Worm (Caenorhabditis elegans) whole organism, L1 larva: ENCODE data around the gene ttll-4.

ENCODE experiments used
- C04F5.9 ChIP-seq: sonication (generic microtip); optimal IDR thresholded peaks from 2 replicates; lab custom pipeline; 2016; ENCODE audit warnings: missing genetic modification characterization, missing compliant biosample characterization
- C16A3.4 ChIP-seq: fragments of 150-350 bp; optimal IDR thresholded peaks from 2 replicates; lab custom pipeline; 2014; ENCODE audit warnings: missing biosample characterization, missing genetic modification characterization
- C34B4.2 ChIP-seq: sonication (generic microtip); optimal IDR thresholded peaks from 2 replicates; lab custom pipeline; 2017; ENCODE audit warnings: mild to moderate bottlenecking, missing genetic modification characterization, missing compliant biosample characterization
- F16B12.6 ChIP-seq: fragments of 150-350 bp; optimal IDR thresholded peaks from 2 replicates; lab custom pipeline; 2014; ENCODE audit warnings: missing biosample characterization, missing genetic modification characterization
- Y116A8C.19 ChIP-seq: sonication (generic microtip); optimal IDR thresholded peaks from 2 replicates; lab custom pipeline; 2016; ENCODE audit warnings: missing compliant biosample characterization, missing genetic modification characterization, borderline replicate concordance
- ceh-88 ChIP-seq: fragments of 200-800 bp; sonication (Bioruptor generic); IDR thresholded peaks from 2 replicates; pipeline ENCODE4 v1.3.6; 2022; ENCODE audit warnings: missing genetic modification characterization, missing compliant biosample characterization
- ceh-90 ChIP-seq: sonication (generic microtip); optimal IDR thresholded peaks from 2 replicates; lab custom pipeline; 2016; ENCODE audit warnings: missing genetic modification characterization, missing compliant biosample characterization
- ces-1 ChIP-seq: fragments of 150-350 bp; optimal IDR thresholded peaks from 2 replicates; lab custom pipeline; 2014; ENCODE audit warnings: missing biosample characterization, missing genetic modification reagents, missing genetic modification characterization
- dpl-1 ChIP-seq, 3 experiments: fragments of 150-350 bp in 2 of 3; sonication (generic microtip) in 1 of 3; optimal IDR thresholded peaks; 2 replicates each; lab custom pipeline; 2014 to 2017; ENCODE audit warnings: missing biosample characterization in 3 of 3, missing genetic modification characterization in 3 of 3, missing genetic modification reagents in 3 of 3
- efl-1 ChIP-seq, 4 experiments: fragments of 150-350 bp; optimal IDR thresholded peaks in 3 of 4; peaks in 1 of 4; 1 replicate in 1 of 4; 2 replicates in 3 of 4; lab custom pipeline; 2014; ENCODE audit warnings: missing biosample characterization in 2 of 4, missing genetic modification characterization in 2 of 4, missing genetic modification reagents in 2 of 4
- egl-27 ChIP-seq, 2 experiments: fragments of 150-350 bp in 1 of 2; sonication (generic microtip); optimal IDR thresholded peaks; 3 replicates each; lab custom pipeline; 2017 to 2018; ENCODE audit warnings: missing biosample characterization in 2 of 2, missing genetic modification characterization in 2 of 2, missing genetic modification reagents in 2 of 2
- elt-2 ChIP-seq: sonication (generic microtip); optimal IDR thresholded peaks from 2 replicates; lab custom pipeline; 2016; ENCODE audit warnings: missing genetic modification characterization, mild to moderate bottlenecking, inconsistent platforms, missing compliant biosample characterization, missing genetic modification reagents
- elt-3 ChIP-seq, 6 experiments: fragments of 150-350 bp in 1 of 6; sonication (generic microtip); optimal IDR thresholded peaks; 2 replicates each; lab custom pipeline; 2017 to 2018; ENCODE audit warnings: missing biosample characterization in 6 of 6, missing genetic modification characterization in 6 of 6, inconsistent platforms in 1 of 6
- ets-5 ChIP-seq: fragments of 200-800 bp; sonication (Bioruptor generic); IDR thresholded peaks from 2 replicates; pipeline ENCODE4 v1.3.6; 2022; ENCODE audit warnings: missing genetic modification characterization, missing compliant biosample characterization
- fkh-10 ChIP-seq: sonication (generic microtip); optimal IDR thresholded peaks from 2 replicates; lab custom pipeline; 2017; ENCODE audit warnings: missing biosample characterization, missing genetic modification reagents, missing genetic modification characterization
- hlh-17 ChIP-seq: fragments of 200-800 bp; sonication (Bioruptor generic); optimal IDR thresholded peaks from 2 replicates; lab custom pipeline; 2018; ENCODE audit warnings: missing genetic modification characterization, mild to moderate bottlenecking, missing compliant biosample characterization, moderate library complexity, borderline replicate concordance
- irx-1 ChIP-seq: sonication (generic microtip); optimal IDR thresholded peaks from 2 replicates; lab custom pipeline; 2016; ENCODE audit warnings: missing genetic modification characterization, missing compliant biosample characterization
- isw-1 ChIP-seq: fragments of 200-800 bp; sonication (Bioruptor generic); IDR thresholded peaks from 2 replicates; pipeline ENCODE4 v1.3.6; 2022; ENCODE audit warnings: missing genetic modification characterization, missing compliant biosample characterization
- lin-13 ChIP-seq: fragments of 150-350 bp; optimal IDR thresholded peaks from 2 replicates; lab custom pipeline; 2014; ENCODE audit warnings: missing biosample characterization, missing genetic modification reagents, missing genetic modification characterization
- lin-14 ChIP-seq: fragments of 200-800 bp; sonication (Bioruptor generic); optimal IDR thresholded peaks from 2 replicates; lab custom pipeline; 2018; ENCODE audit warnings: mild to moderate bottlenecking, missing genetic modification characterization, moderate library complexity, missing compliant biosample characterization
- lin-15B ChIP-seq: fragments of 150-350 bp; sonication (generic microtip); optimal IDR thresholded peaks from 3 replicates; lab custom pipeline; 2014; ENCODE audit warnings: missing biosample characterization, missing genetic modification characterization
- lin-39 ChIP-seq: fragments of 150-350 bp; optimal IDR thresholded peaks from 2 replicates; lab custom pipeline; 2014; ENCODE audit warnings: missing biosample characterization, missing genetic modification reagents, missing genetic modification characterization
- mep-1 ChIP-seq: fragments of 150-350 bp; optimal IDR thresholded peaks from 2 replicates; lab custom pipeline; 2014; ENCODE audit warnings: missing biosample characterization, missing genetic modification characterization
- nhr-19 ChIP-seq: fragments of 200-800 bp; sonication (Bioruptor generic); conservative IDR thresholded peaks from 2 replicates; pipeline ENCODE4 v1.3.6; 2022; ENCODE audit warnings: missing genetic modification characterization, missing compliant biosample characterization
- nhr-237 ChIP-seq: fragments of 150-350 bp; optimal IDR thresholded peaks from 2 replicates; lab custom pipeline; 2014; ENCODE audit warnings: missing biosample characterization, missing genetic modification characterization
- nhr-28 ChIP-seq: fragments of 150-350 bp; optimal IDR thresholded peaks from 2 replicates; lab custom pipeline; 2014; ENCODE audit warnings: missing biosample characterization, missing genetic modification characterization
- nhr-47 ChIP-seq: sonication (generic microtip); optimal IDR thresholded peaks from 2 replicates; lab custom pipeline; 2016; ENCODE audit warnings: mild to moderate bottlenecking, missing genetic modification characterization, moderate library complexity, missing compliant biosample characterization
- nhr-71 ChIP-seq: sonication (generic microtip); optimal IDR thresholded peaks from 2 replicates; lab custom pipeline; 2016; ENCODE audit warnings: mild to moderate bottlenecking, missing genetic modification characterization, moderate library complexity, missing compliant biosample characterization
- pag-3 ChIP-seq: sonication (generic microtip); optimal IDR thresholded peaks from 2 replicates; lab custom pipeline; 2017; ENCODE audit warnings: missing genetic modification characterization, mild to moderate bottlenecking, missing compliant biosample characterization, antibody characterized with exemption, borderline replicate concordance; ENCODE audit not compliant: insufficient read depth
- skn-1 ChIP-seq: fragments of 150-350 bp; optimal IDR thresholded peaks from 2 replicates; lab custom pipeline; 2014; ENCODE audit warnings: missing biosample characterization, missing genetic modification characterization
- tbx-2 ChIP-seq: sonication (generic microtip); optimal IDR thresholded peaks from 2 replicates; lab custom pipeline; 2016; ENCODE audit warnings: missing genetic modification characterization, missing compliant biosample characterization
- unc-62 ChIP-seq: fragments of 150-350 bp; optimal IDR thresholded peaks from 2 replicates; lab custom pipeline; 2014; ENCODE audit warnings: missing biosample characterization, missing genetic modification reagents, missing genetic modification characterization
- vab-15 ChIP-seq: sonication (generic microtip); optimal IDR thresholded peaks from 2 replicates; lab custom pipeline; 2017; ENCODE audit warnings: missing genotype, mild to moderate bottlenecking, missing genetic modification characterization, missing compliant biosample characterization
- xbp-1 ChIP-seq: sonication (generic microtip); optimal IDR thresholded peaks from 2 replicates; lab custom pipeline; 2016; ENCODE audit warnings: missing genetic modification characterization, missing compliant biosample characterization
- zip-4 ChIP-seq: fragments of 200-800 bp; sonication (Bioruptor generic); optimal IDR thresholded peaks from 2 replicates; lab custom pipeline; 2018; ENCODE audit warnings: mild to moderate bottlenecking, missing genetic modification characterization, moderate library complexity, missing compliant biosample characterization
- ztf-4 ChIP-seq: fragments of 150-350 bp; optimal IDR thresholded peaks from 2 replicates; lab custom pipeline; 2014; ENCODE audit warnings: missing biosample characterization, missing genetic modification characterization

The ttll-4 gene

DNA sequence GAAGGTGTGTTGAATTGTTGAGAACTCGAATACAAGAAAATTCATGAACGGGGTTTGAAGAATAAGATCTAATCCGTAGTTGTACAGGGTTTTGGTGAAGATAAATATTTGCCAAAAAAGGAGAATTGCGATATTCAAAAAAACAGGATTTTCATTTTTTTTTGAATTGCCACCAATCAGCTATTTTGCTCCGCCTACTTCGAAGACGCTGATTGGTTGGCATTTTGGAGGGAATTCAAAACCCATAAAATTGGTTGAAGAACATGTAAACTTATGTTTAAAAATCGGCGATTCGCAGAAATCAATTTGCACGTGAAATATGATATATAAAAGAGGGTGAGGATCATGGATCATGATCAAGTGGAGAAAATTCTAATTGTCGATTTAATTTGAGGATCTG is 47.9 kb upstream of the ttll-4 start:
- TF ChIP-seq efl-1 (optimal IDR thresholded peaks at IDR 0.05; lab: Kevin White, UChicago): no peak
- TF ChIP-seq efl-1 (GFP tag; optimal IDR thresholded peaks at IDR 0.05 in 1 of 2; lab: Kevin White, UChicago): peak in 1 of 2 experiments; percentile 4
- no peak for TF ChIP-seq nhr-71 (tag; lab: Kevin White, UChicago)
- peak in 1 of 3 experiments; percentile 8 for TF ChIP-seq dpl-1 (GFP tag; optimal IDR thresholded peaks at IDR 0.05; lab: Kevin White, UChicago)

DNA sequence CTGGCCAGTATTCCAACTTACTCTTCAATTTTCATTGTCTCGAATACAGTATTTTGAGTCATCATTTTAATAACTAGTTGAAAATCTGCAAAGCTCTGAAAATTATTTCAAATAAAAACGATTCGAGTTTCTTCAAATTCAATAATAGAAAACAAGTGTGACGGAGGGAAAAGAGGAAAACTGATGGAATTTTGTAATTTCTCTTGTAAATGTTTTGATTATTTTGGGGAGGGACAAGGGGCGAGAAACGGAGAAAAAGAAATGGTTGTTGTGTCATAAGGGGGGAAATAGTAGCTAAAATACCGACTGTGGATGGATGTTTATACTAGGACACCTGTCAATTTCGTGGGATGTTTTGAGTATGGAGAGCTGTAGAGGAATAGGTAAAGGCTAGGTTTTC is 45.8 kb upstream of the ttll-4 start, which contains the start of gene T16G12.9:
T16G12.9 (minus strand) TSS at position 101 of the 400 bp plus-strand sequence.
- TF ChIP-seq Y116A8C.19 (tag; lab: Kevin White, UChicago): no peak
- no peak for TF ChIP-seq ets-5 (GFP tag; lab: Robert Waterston, UW)
- TF ChIP-seq C34B4.2: no peak
- no peak for TF ChIP-seq ceh-88 (GFP tag; lab: Robert Waterston, UW)
- TF ChIP-seq nhr-71 (tag; lab: Kevin White, UChicago): no peak

DNA sequence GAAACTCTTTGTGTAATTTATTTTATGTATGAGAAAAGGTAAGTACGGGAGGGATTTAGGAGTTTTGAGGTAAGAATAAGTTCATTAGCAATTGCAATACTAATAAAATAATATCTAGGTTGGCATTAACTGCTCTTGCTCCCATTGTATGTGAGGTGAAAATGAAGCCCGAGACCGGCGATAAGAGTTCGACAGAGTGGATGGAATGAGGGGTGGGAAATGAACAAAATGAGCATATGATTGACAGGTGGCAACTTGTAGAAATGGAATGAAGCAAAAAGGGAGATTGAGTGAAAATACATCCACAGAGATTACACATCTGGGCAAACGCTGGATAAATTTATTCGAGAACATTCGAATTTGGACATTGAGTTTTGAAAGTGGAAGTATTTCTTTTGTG is 45.2 kb upstream of the ttll-4 start:
- TF ChIP-seq nhr-28 (tag; lab: Kevin White, UChicago) (no peak), xbp-1 (tag; lab: Kevin White, UChicago) (no peak), tbx-2 (tag; lab: Kevin White, UChicago) (no peak), nhr-19 (GFP tag; lab: Robert Waterston, UW) (no peak)
- TF ChIP-seq, all 84 proteins: peak for 0

DNA sequence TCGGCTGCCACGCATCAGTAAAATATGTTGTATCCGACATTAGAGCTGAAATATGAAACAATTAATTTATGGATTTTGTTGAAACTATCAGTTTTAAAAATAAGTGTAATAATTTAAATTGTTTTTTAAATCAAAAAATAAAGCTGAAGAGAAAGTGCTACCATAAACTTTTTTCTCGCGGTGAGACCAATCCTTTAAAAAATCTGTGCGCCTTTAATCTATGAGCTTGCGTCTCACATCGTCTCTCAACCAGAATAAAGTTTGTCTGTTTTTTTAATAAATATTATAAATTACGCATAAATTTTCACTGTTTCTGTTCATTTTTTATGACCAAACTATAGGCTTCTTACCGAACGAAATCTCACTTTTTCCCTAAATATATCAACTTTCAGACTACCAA is 40.7 kb upstream of the ttll-4 start, which contains the start of gene T16H12.3:
T16H12.3 (minus strand) TSS at position 51 of the 400 bp plus-strand sequence.
- TF ChIP-seq hlh-17 (GFP tag; lab: Kevin White, UChicago) (no peak), nhr-237 (tag; lab: Kevin White, UChicago) (no peak), nhr-28 (tag; lab: Kevin White, UChicago) (no peak), nhr-71 (tag; lab: Kevin White, UChicago) (no peak), fkh-10 (GFP tag; lab: Kevin White, UChicago) (no peak), dpl-1 (GFP tag; optimal IDR thresholded peaks at IDR 0.05; lab: Kevin White, UChicago) (no peak), C16A3.4 (tag; lab: Kevin White, UChicago) (no peak), zip-4 (GFP tag; lab: Kevin White, UChicago) (no peak), ces-1 (GFP tag; lab: Kevin White, UChicago) (no peak), C34B4.2 (no peak), ceh-88 (GFP tag; lab: Robert Waterston, UW) (no peak), lin-39 (tag; lab: Kevin White, UChicago) (no peak)

DNA sequence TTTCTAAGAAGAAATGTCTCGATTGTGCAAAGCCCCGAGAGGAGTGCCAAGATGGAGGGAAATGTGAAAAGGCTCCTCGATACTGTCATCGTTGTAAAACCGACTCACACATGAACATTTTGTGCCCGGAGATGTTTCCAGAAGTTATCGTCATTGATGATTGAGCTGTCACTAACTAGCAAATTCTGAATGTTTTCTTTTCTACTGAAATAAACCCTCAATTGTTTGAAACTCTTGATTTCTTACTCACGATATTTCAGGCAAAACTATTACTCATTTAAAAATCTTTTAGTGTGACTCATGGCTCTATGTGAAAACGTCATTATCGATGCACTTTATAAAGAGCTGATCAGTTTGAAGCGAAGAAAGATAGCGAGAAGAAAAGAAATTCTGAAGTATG is 38.9 kb upstream of the ttll-4 start, which contains the start of gene T16H12.13:
T16H12.13 (plus strand) TSS at position 301 of the 400 bp plus-strand sequence.
- TF ChIP-seq C04F5.9 (no peak), efl-1 (optimal IDR thresholded peaks at IDR 0.05; lab: Kevin White, UChicago) (no peak), efl-1 (GFP tag; optimal IDR thresholded peaks at IDR 0.05 in 1 of 2; lab: Kevin White, UChicago) (peak in 1 of 2 experiments; percentile 63)

DNA sequence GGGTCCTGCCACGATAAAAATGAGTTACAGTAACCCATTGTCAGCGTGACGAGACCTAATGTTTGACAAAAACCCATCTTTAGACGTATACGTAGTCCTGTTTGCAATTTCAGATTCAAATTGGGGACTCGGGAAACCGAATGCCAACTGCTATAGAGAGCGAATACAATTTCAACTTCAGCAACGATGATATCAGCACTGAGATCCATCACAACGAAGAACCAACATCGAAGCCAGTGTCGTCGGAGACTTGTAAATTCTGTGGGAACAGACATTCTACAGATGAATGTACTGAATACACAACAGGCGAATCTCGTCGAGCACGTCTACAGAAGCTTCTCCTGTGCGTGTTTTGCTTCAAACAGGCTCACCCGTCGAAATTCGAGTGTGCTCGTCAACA is 38.4 kb upstream of the ttll-4 start:
- TF ChIP-seq pag-3 (tag; lab: Kevin White, UChicago): no peak
- no peak for TF ChIP-seq lin-14 (GFP tag; lab: Kevin White, UChicago)
- no peak for TF ChIP-seq vab-15 (tag; lab: Kevin White, UChicago)
- TF ChIP-seq zip-4 (GFP tag; lab: Kevin White, UChicago): no peak
- TF ChIP-seq ceh-90: no peak
- TF ChIP-seq ztf-4 (tag; lab: Kevin White, UChicago): no peak
- no peak for TF ChIP-seq isw-1 (GFP tag; lab: Robert Waterston, UW)
- TF ChIP-seq nhr-19 (GFP tag; lab: Robert Waterston, UW): no peak
- TF ChIP-seq skn-1 (tag; lab: Kevin White, UChicago): no peak
- no peak for TF ChIP-seq Y116A8C.19 (tag; lab: Kevin White, UChicago)
- TF ChIP-seq, all 84 proteins: peak for 0

DNA sequence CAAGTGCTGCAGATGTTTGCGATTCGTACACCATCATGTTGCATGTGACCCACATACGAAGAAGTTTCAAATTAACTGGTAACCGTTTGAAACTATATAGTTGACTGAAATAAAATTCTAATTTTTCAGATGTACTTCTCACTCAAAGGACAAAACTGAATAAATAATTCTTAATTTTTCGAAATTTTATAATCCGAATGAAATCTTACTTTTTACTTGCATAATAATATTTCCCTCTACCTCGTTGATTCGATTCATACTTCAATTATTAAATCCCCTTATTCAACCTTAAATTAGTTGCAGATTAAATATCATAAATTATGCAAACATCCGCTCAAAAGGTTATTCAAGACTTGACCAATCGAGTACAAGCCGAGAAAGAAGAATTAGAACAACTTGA is 38.0 kb upstream of the ttll-4 start, which contains the start of gene T16H12.2:
T16H12.2 (plus strand) TSS at position 301 of the 400 bp plus-strand sequence.
- TF ChIP-seq nhr-237 (tag; lab: Kevin White, UChicago) (no peak), F16B12.6 (tag; lab: Kevin White, UChicago) (no peak), egl-27 (tag; optimal IDR thresholded peaks at IDR 0.05; lab: Kevin White, UChicago) (no peak), mep-1 (no peak), elt-2 (tag; lab: Kevin White, UChicago) (no peak), nhr-47 (no peak), lin-13 (GFP tag; lab: Kevin White, UChicago) (no peak), unc-62 (no peak), elt-3 (tag; optimal IDR thresholded peaks at IDR 0.05; lab: Kevin White, UChicago) (no peak), xbp-1 (tag; lab: Kevin White, UChicago) (no peak), lin-15B (tag; lab: Kevin White, UChicago) (no peak), skn-1 (tag; lab: Kevin White, UChicago) (no peak), efl-1 (optimal IDR thresholded peaks at IDR 0.05; lab: Kevin White, UChicago) (no peak), efl-1 (GFP tag; optimal IDR thresholded peaks at IDR 0.05 in 1 of 2; lab: Kevin White, UChicago) (no peak), nhr-71 (tag; lab: Kevin White, UChicago) (no peak), ceh-88 (GFP tag; lab: Robert Waterston, UW) (no peak), irx-1 (no peak)
